Fruit fly (Drosophila melanogaster) S2 (cell line): Measurements from ENCODE around the gene CG16789.

Source experiments
- CG8478 ChIP-seq: fragments of >200 bp; optimal IDR thresholded peaks from 2 replicates; lab custom pipeline; 2018
- CTCF ChIP-seq, 2 experiments: fragments of >200 bp; optimal IDR thresholded peaks; 2 replicates each; lab custom pipeline; 2018

DNA sequence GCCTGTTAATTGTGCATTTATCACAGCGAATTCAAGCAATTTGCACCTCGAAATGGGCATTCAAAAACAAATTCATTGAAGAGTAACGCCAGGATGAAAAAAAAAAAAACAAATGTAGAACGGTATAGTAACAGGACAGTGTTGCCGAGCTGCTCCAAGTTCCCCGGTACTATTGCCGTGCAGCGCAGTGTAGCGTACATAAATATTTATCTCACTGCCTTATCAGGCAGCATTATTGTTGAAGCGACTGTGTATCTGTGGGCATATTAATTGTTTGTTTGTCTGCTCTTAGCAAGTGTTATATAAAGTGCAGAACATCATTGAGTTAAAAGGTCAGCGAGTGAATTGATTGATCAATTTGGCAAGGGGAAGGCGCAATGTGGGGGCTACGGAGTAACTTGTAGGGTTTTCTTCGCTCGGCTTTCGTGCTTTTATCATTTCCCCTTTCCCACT is 49.6 kb upstream of the CG16789 start:
- TF ChIP-seq CG8478 (lab: Kevin White, UChicago) (no peak), CTCF (optimal IDR thresholded peaks at IDR 0.05; lab: Kevin White, UChicago) (no peak)
